Worm (Caenorhabditis elegans) whole organism, L3 larva: ENCODE data around the gene F20D6.15.

ENCODE experiments used
- ama-1 ChIP-seq: fragments of 150-350 bp; optimal IDR thresholded peaks from 2 replicates; lab custom pipeline; 2018
- lin-39 ChIP-seq: fragments of 150-350 bp; optimal IDR thresholded peaks from 2 replicates; lab custom pipeline; 2018; ENCODE audit warnings: missing biosample characterization, missing genetic modification reagents, missing genetic modification characterization
- nhr-23 ChIP-seq: fragments of 150-350 bp; optimal IDR thresholded peaks from 2 replicates; lab custom pipeline; 2014; ENCODE audit warnings: missing biosample characterization, missing genetic modification reagents, missing genetic modification characterization
- snpc-4 ChIP-seq: fragments of 150-350 bp; optimal IDR thresholded peaks from 2 replicates; lab custom pipeline; 2014; ENCODE audit warnings: missing biosample characterization, missing genetic modification characterization
- zag-1 ChIP-seq: fragments of 150-350 bp; optimal IDR thresholded peaks from 2 replicates; lab custom pipeline; 2014; ENCODE audit warnings: missing biosample characterization, missing genetic modification characterization

DNA sequence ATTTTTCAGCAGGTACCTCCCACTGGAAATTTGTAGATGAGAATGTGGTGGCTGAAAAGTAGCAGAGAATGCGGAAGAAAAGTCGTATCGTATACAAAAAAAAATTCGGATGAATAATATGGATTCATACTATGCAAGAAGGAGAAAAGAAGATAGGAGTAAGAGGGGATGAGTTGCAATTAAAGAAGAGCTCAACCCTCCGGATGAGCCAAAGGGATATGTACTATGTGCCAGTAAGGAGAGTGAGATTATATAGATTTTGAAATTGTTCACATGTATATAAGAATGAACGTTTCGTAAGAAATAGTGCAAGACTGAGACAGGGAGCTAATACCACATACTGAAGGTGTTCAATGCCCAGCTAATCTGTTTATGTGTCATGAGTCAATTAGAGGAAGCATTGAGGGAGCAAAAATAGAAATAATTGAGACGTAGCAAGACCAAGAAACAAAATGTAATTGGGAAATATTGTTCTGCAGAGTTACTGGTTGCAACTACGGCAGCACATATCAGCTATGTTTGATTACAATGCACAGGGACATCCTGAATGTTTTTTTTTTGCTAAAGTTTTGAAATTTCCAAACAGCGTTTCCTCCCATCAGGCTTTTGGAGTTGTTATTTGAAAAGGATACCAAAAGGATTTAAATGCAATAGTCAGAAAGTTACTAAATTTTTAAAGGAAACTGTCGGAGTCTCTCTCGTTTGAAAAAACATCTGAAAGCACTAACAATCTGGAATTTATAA, 19.9 kb downstream of the F20D6.15 start, which contains the start of gene F20D6.8:
- TF ChIP-seq nhr-23 (tag; lab: Kevin White, UChicago) (no peak), zag-1 (tag; lab: Kevin White, UChicago) (no peak), lin-39 (tag; lab: Kevin White, UChicago) (no peak), ama-1 (lab: Kevin White, UChicago) (no peak), snpc-4 (tag; lab: Kevin White, UChicago) (no peak)
